Worm (Caenorhabditis elegans) whole organism, young adult: Measurements from ENCODE around the gene wee-1.3.
"Not testable (repeated sequence)": the region's sequence is repeated elsewhere in the genome, so short reads cannot be mapped to it uniquely, and the experiment has no call there.

Experiments
- Y95B8A.8 ChIP-seq: fragments of 200-800 bp; sonication (Bioruptor generic); IDR thresholded peaks from 2 replicates; pipeline ENCODE4 v1.3.6; 2022; ENCODE audit warnings: missing genetic modification reagents, missing genetic modification characterization, missing compliant biosample characterization
- ets-4 ChIP-seq: fragments of 200-800 bp; sonication (Bioruptor generic); optimal IDR thresholded peaks from 2 replicates; lab custom pipeline; 2018; ENCODE audit warnings: mild to moderate bottlenecking, missing genetic modification characterization, missing compliant biosample characterization
- him-1 ChIP-seq: sonication (generic microtip); optimal IDR thresholded peaks from 2 replicates; lab custom pipeline; 2016; ENCODE audit warnings: missing genotype, missing genetic modification reagents, missing genetic modification characterization, missing compliant biosample characterization
- hlh-26 ChIP-seq: fragments of 200-800 bp; sonication (Bioruptor generic); conservative IDR thresholded peaks from 2 replicates; pipeline ENCODE4 v1.3.6; 2022; ENCODE audit warnings: missing genetic modification reagents, missing genetic modification characterization, missing compliant biosample characterization
- pha-4 ChIP-seq: fragments of 150-350 bp; sonication (generic microtip); optimal IDR thresholded peaks from 2 replicates; lab custom pipeline; 2014; ENCODE audit warnings: missing biosample characterization, missing genetic modification reagents, missing genetic modification characterization
- snpc-3.4 ChIP-seq: sonication (generic microtip); optimal IDR thresholded peaks from 2 replicates; lab custom pipeline; 2017; ENCODE audit warnings: missing genetic modification characterization, mild to moderate bottlenecking, missing compliant biosample characterization, antibody characterized with exemption, moderate library complexity, missing genotype, missing genetic modification reagents
- tlf-1 ChIP-seq: fragments of 200-800 bp; sonication (Bioruptor generic); optimal IDR thresholded peaks from 2 replicates; lab custom pipeline; 2018; ENCODE audit warnings: mild to moderate bottlenecking, missing genetic modification characterization, missing compliant biosample characterization

- TF ChIP-seq hlh-26 (GFP tag; lab: Robert Waterston, UW); snpc-3.4; pha-4; ets-4 (GFP tag; lab: Kevin White, UChicago); Y95B8A.8; him-1 (tag; lab: Kevin White, UChicago); tlf-1 (GFP tag; lab: Kevin White, UChicago): not testable (repeated sequence)
These were observed 15.5 kb upstream of the wee-1.3 start, which contains the start of gene mab-3 for ce11 chrII:9731810-9732209.
